Fruit fly (Drosophila melanogaster) whole organism, adult: ENCODE data around the gene CG32700.

ENCODE experiments used
- CG11617 ChIP-seq: fragments of 200-800 bp; sonication (Bioruptor generic); optimal IDR thresholded peaks from 2 replicates; lab custom pipeline; 2017; ENCODE audit warnings: mild to moderate bottlenecking, missing biosample characterization, missing genetic modification reagents, missing genetic modification characterization
- CG12768 ChIP-seq: fragments of 200-800 bp; sonication (Bioruptor generic); optimal IDR thresholded peaks from 2 replicates; lab custom pipeline; 2017; ENCODE audit warnings: missing biosample characterization, missing genetic modification characterization, mild to moderate bottlenecking, moderate library complexity, missing genetic modification reagents
- CG14711 ChIP-seq: fragments of 200-800 bp; sonication (Bioruptor generic); optimal IDR thresholded peaks from 2 replicates; lab custom pipeline; 2018; ENCODE audit warnings: missing biosample characterization, mild to moderate bottlenecking, missing genetic modification characterization, moderate library complexity
- CG1620 ChIP-seq: fragments of 200-800 bp; sonication (Bioruptor generic); optimal IDR thresholded peaks from 2 replicates; lab custom pipeline; 2016; ENCODE audit warnings: missing biosample characterization, missing genetic modification characterization
- CG33017 ChIP-seq: fragments of 200-800 bp; sonication (Bioruptor generic); optimal IDR thresholded peaks from 2 replicates; lab custom pipeline; 2018; ENCODE audit warnings: missing biosample characterization, mild to moderate bottlenecking, missing genetic modification characterization, moderate library complexity
- CG5204 ChIP-seq: fragments of 200-800 bp; sonication (Bioruptor generic); optimal IDR thresholded peaks from 2 replicates; lab custom pipeline; 2016; ENCODE audit warnings: missing biosample characterization, missing genetic modification characterization
- CG7045 ChIP-seq: fragments of 200-800 bp; sonication (Bioruptor generic); optimal IDR thresholded peaks from 2 replicates; lab custom pipeline; 2017; ENCODE audit warnings: missing biosample characterization, mild to moderate bottlenecking, missing genetic modification characterization
- CG7101 ChIP-seq: fragments of 200-800 bp; sonication (Bioruptor generic); optimal IDR thresholded peaks from 2 replicates; lab custom pipeline; 2018; ENCODE audit warnings: missing biosample characterization, mild to moderate bottlenecking, missing genetic modification characterization, moderate library complexity
- Clk ChIP-seq: fragments of 200-800 bp; sonication (Bioruptor generic); optimal IDR thresholded peaks from 2 replicates; lab custom pipeline; 2017; ENCODE audit warnings: missing biosample characterization, missing genetic modification characterization
- Crg-1 ChIP-seq: fragments of 200-800 bp; sonication (Bioruptor generic); optimal IDR thresholded peaks from 2 replicates; lab custom pipeline; 2016; ENCODE audit warnings: missing biosample characterization, missing genetic modification characterization
- Hr96 ChIP-seq: fragments of 200-800 bp; sonication (Bioruptor generic); optimal IDR thresholded peaks from 2 replicates; lab custom pipeline; 2016; ENCODE audit warnings: missing biosample characterization, missing genetic modification characterization
- Mnt ChIP-seq: fragments of 200-800 bp; sonication (Bioruptor generic); optimal IDR thresholded peaks from 2 replicates; lab custom pipeline; 2016; ENCODE audit warnings: missing biosample characterization, mild to moderate bottlenecking, missing genetic modification characterization
- bab1 ChIP-seq: fragments of 200-800 bp; sonication (Bioruptor generic); optimal IDR thresholded peaks from 3 replicates; lab custom pipeline; 2019; ENCODE audit warnings: missing biosample characterization, mild to moderate bottlenecking, missing genetic modification characterization, moderate library complexity
- cic ChIP-seq: fragments of 200-800 bp; sonication (Bioruptor generic); optimal IDR thresholded peaks from 2 replicates; lab custom pipeline; 2017; ENCODE audit warnings: missing biosample characterization, mild to moderate bottlenecking, missing genetic modification characterization, moderate library complexity
- cnc ChIP-seq, 2 experiments: fragments of >200 bp; optimal IDR thresholded peaks; 2 replicates each; lab custom pipeline; 2017
- kay ChIP-seq: fragments of 200-800 bp; sonication (Bioruptor generic); peaks from one replicate; lab custom pipeline; 2016; ENCODE audit warnings: missing biosample characterization, missing genetic modification characterization, borderline replicate concordance
- ovo ChIP-seq: fragments of 200-800 bp; sonication (Bioruptor generic); optimal IDR thresholded peaks from 2 replicates; lab custom pipeline; 2016; ENCODE audit warnings: missing biosample characterization, missing genetic modification characterization
- pad ChIP-seq: fragments of 200-800 bp; sonication (Bioruptor generic); optimal IDR thresholded peaks from 3 replicates; lab custom pipeline; 2017; ENCODE audit warnings: missing biosample characterization, missing genetic modification characterization, mild to moderate bottlenecking, moderate library complexity, missing genetic modification reagents
- tj ChIP-seq: fragments of 200-800 bp; sonication (Bioruptor generic); optimal IDR thresholded peaks from 3 replicates; lab custom pipeline; 2017; ENCODE audit warnings: missing biosample characterization, mild to moderate bottlenecking, missing genetic modification characterization, moderate library complexity
- toe ChIP-seq: fragments of 200-800 bp; sonication (Bioruptor generic); optimal IDR thresholded peaks from 2 replicates; lab custom pipeline; 2016; ENCODE audit warnings: missing biosample characterization, missing genetic modification characterization

Gene CG32700

DNA sequence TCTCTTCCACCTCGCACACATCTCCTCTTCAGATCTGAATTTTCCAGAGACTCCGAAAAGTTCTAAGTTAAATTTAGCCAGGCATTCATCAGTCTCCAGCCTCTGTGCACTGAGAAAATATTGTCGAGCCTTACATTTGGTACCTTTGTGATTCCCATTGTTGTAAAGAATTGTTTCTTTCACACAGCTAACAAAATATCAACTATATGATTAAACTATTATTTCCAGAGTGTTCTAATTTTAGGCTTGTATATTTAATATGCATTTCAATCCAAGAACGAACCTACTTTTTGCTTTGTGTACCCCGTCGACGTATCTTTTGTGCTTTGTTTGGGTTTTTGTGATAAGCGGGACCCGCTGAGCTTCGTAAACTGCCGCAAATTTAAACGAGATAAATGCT is 56.5 kb downstream of the CG32700 start:
- TF ChIP-seq CG1620 (no peak), Clk (GFP tag; lab: Kevin White, UChicago) (no peak), kay (GFP tag; lab: Kevin White, UChicago) (no peak), Crg-1 (GFP tag; lab: Kevin White, UChicago) (no peak), tj (GFP tag; lab: Kevin White, UChicago) (no peak), CG7101 (no peak), bab1 (GFP tag; lab: Kevin White, UChicago) (no peak), Mnt (no peak), cnc (optimal IDR thresholded peaks at IDR 0.05; lab: Kevin White, UChicago) (no peak), CG7045 (GFP tag; lab: Kevin White, UChicago) (no peak), CG5204 (no peak), toe (GFP tag; lab: Kevin White, UChicago) (no peak), CG33017 (tag; lab: Kevin White, UChicago) (no peak), CG11617 (no peak), Hr96 (GFP tag; lab: Kevin White, UChicago) (no peak), cic (GFP tag; lab: Kevin White, UChicago) (no peak), pad (no peak), CG12768 (GFP tag; lab: Kevin White, UChicago) (no peak)

DNA sequence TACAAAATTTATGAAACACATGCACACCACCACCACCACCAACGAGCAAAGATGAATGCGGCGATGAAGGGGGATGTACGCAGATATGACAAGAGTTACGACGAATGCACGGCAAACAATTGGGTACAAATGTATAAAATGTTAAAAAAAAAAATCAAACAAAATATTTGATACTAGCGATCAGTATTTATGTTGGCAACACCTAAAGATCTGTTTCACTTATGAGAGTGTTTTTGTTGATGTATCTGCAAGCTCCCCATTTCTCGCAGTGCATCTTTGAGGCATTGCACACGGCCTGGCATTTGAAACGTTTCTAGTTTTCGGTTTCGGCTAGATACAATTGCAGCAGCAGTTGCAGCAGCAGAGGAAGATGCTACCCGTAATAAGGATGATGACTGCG is 63.8 kb downstream of the CG32700 start:
- no peak for TF ChIP-seq tj (GFP tag; lab: Kevin White, UChicago)
- no peak for TF ChIP-seq ovo

DNA sequence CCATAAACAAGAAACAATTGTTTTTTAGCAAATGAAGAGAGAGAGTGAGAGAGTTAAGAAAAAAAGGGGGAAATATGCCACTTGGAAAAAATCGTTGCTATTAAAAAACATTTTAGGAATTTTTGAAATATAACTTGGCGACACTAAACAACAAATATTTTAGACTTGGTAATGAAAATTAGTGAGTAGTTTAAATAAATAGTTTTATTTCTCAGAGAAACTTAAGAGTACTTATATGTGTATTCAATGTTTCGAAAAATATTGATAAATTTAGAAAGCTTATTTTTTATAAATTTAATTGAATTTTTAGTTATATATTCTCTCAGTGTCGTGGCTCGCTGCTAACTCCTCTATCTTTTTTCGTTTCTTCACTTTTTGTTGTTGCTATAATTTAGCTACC is 64.7 kb downstream of the CG32700 start:
- TF ChIP-seq CG5204 = no peak
- TF ChIP-seq ovo = no peak
- no peak for TF ChIP-seq CG1620
- no peak for TF ChIP-seq toe (GFP tag; lab: Kevin White, UChicago)

DNA sequence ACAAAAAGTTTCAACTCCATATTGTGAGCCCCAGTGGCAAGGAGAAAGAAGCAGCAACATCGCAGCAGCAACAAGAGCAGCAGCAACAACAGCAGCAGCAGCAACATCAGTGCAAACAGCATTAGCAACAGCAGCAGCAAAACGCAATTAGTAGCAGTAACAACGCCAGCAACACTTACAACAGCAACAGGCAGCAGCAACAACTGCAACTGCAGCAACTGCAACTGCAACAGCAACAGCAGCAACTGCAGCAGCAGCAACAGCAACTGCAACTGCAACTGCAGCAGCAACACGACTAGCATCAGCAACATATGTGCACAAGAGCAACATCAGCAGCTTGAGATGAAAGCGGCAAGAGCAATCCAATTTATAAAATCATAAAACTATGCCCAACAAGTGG is 65.5 kb downstream of the CG32700 start:
- TF ChIP-seq tj (GFP tag; lab: Kevin White, UChicago) (no peak), Crg-1 (GFP tag; lab: Kevin White, UChicago) (no peak), CG12768 (GFP tag; lab: Kevin White, UChicago) (no peak), CG5204 (no peak), Hr96 (GFP tag; lab: Kevin White, UChicago) (no peak), CG11617 (no peak), ovo (no peak)

DNA sequence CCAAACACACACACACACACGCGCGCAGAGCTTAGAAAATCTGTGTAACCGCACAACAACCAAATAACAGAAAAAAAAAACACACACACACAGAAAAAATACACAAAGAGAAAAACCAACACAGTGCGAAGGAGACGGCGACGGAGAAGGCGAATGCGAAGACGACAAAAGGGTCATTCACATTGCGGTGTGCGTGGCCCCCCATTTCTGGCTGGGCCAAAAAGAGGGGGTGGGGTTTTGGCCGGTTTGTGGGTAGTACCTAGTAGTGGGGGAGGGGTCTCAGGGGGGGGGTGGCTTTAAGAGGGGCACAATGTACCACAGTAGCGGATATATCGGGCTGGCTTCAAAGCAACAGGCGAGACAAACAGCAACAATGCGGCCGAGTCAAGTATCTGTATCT is 67.0 kb downstream of the CG32700 start:
- TF ChIP-seq CG11617 = no peak
- TF ChIP-seq CG12768 (GFP tag; lab: Kevin White, UChicago) = no peak
- no peak for TF ChIP-seq CG14711
- no peak for TF ChIP-seq kay (GFP tag; lab: Kevin White, UChicago)
- no peak for TF ChIP-seq cnc (optimal IDR thresholded peaks at IDR 0.05; lab: Kevin White, UChicago)
- TF ChIP-seq ovo = no peak
- no peak for TF ChIP-seq Hr96 (GFP tag; lab: Kevin White, UChicago)

DNA sequence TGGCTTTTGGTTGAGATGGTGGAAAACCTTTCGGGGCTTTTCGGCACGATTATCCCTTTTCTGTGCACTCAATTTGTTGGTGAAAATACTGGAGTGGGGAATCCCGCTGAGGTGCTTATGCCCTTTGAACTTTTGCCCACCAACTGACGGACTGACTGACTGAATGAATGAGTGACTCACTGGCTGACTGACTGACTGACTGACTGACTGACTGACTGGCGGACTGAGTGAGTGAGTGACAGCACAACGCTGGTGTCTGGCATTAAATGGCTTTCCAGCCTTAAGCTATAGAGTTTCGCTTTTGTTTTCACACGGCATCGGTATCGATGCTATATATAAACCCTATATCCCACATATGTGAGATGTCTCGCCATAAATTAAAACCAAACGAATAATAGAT is 71.9 kb downstream of the CG32700 start:
- TF ChIP-seq CG14711 (no peak), CG33017 (tag; lab: Kevin White, UChicago) (no peak), toe (GFP tag; lab: Kevin White, UChicago) (no peak), cnc (optimal IDR thresholded peaks at IDR 0.05; lab: Kevin White, UChicago) (no peak), Mnt (no peak), tj (GFP tag; lab: Kevin White, UChicago) (no peak), CG5204 (no peak), kay (GFP tag; lab: Kevin White, UChicago) (no peak), CG7045 (GFP tag; lab: Kevin White, UChicago) (no peak), Clk (GFP tag; lab: Kevin White, UChicago) (no peak), CG7101 (no peak), CG1620 (no peak), Hr96 (GFP tag; lab: Kevin White, UChicago) (no peak), CG11617 (no peak), pad (no peak), CG12768 (GFP tag; lab: Kevin White, UChicago) (no peak), Crg-1 (GFP tag; lab: Kevin White, UChicago) (no peak), cic (GFP tag; lab: Kevin White, UChicago) (no peak), ovo (no peak), bab1 (GFP tag; lab: Kevin White, UChicago) (no peak)

DNA sequence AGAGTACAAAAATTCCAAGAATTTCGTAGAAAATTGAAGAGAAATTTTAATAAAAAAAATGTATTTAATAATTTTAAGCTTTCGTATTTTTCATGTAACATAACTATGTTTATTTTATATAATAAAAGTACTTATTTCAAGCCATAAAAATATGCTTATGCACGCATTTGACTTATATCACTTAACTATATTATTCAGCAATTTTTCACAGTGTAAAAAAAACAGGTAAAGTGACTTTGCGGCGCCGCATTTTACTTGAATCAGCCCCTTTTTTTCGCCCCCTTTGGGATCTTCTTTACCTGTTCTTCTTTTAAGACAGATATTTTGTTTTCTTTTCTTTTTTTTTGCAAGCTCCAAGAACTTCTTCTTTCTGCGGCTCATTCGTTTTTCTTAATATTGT is 73.7 kb downstream of the CG32700 start:
- TF ChIP-seq bab1 (GFP tag; lab: Kevin White, UChicago) = no peak
- TF ChIP-seq tj (GFP tag; lab: Kevin White, UChicago) = peak; percentile 95
- no peak for TF ChIP-seq ovo
- TF ChIP-seq CG5204 = no peak

DNA sequence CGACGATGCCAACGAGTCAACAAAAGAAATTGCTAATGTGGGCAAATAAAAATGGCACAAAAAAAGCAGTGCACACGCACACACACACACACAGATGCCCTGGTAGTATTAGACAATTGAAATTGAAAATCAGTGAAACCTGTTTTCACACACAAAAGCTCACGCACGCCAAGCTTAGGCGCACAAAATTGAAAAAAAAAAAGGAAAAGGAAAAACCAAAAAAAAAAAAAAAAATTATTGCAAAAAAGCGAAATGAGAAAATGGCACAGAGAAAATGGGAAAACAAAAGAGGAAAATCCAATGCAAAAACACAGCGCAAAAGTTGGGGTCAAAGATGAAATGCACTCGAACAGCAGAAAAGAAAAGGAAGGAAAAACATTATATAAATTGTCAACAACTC is 76.5 kb downstream of the CG32700 start:
- TF ChIP-seq Clk (GFP tag; lab: Kevin White, UChicago) = no peak
